Worm (Caenorhabditis elegans): ENCODE data around the gene trxr-1.

Gene trxr-1

ce11 chrIV:7023004-7023403, 11.2 kb downstream of the trxr-1 start (continued):
- TF ChIP-seq nhr-10 (tag; optimal IDR thresholded peaks at IDR 0.05), result no peak
- no peak for TF ChIP-seq zfp-2 (tag; optimal IDR thresholded peaks at IDR 0.05)
- no peak for TF ChIP-seq lin-39 (tag; optimal IDR thresholded peaks at IDR 0.05)
- no peak for TF ChIP-seq attf-4 (tag; optimal IDR thresholded peaks at IDR 0.05)
- TF ChIP-seq php-3 (GFP tag; IDR thresholded peaks at IDR 0.05), result no peak
- TF ChIP-seq vab-7 (GFP tag; IDR thresholded peaks at IDR 0.05), result no peak
- TF ChIP-seq dmd-8 (GFP tag; IDR thresholded peaks at IDR 0.05), result no peak
- TF ChIP-seq nhr-111 (GFP tag; optimal IDR thresholded peaks at IDR 0.05), result no peak
- no peak for TF ChIP-seq lin-29 (GFP tag; IDR thresholded peaks at IDR 0.05)
- no peak for TF ChIP-seq ceh-28 (tag; optimal IDR thresholded peaks at IDR 0.05)
- TF ChIP-seq unc-130 (GFP tag; optimal IDR thresholded peaks at IDR 0.05), result no peak
- TF ChIP-seq tag-97 (GFP tag; IDR thresholded peaks at IDR 0.05), result no peak
- no peak for TF ChIP-seq lin-38 (GFP tag; IDR thresholded peaks at IDR 0.05)
- no peak for TF ChIP-seq lim-7 (GFP tag; IDR thresholded peaks at IDR 0.05)
- TF ChIP-seq lin-13 (GFP tag; optimal IDR thresholded peaks at IDR 0.05), result no peak
- peak; percentile 34 for TF ChIP-seq rbr-2 (tag; optimal IDR thresholded peaks at IDR 0.05)
- peak; percentile 79 for TF ChIP-seq hlh-11 (tag; optimal IDR thresholded peaks at IDR 0.05)
- no peak for TF ChIP-seq D1046.2 (GFP tag; IDR thresholded peaks at IDR 0.05)
- no peak for TF ChIP-seq ceh-62 (tag; optimal IDR thresholded peaks at IDR 0.05)
- no peak for TF ChIP-seq saeg-2 (GFP tag; IDR thresholded peaks at IDR 0.05)
- TF ChIP-seq Y75B8A.6 (GFP tag; IDR thresholded peaks at IDR 0.05), result no peak
- no peak for TF ChIP-seq ctbp-1 (GFP tag; IDR thresholded peaks at IDR 0.05)
- TF ChIP-seq ZK546.5 (tag; optimal IDR thresholded peaks at IDR 0.05), result no peak
- no peak for TF ChIP-seq ztf-11 (tag; optimal IDR thresholded peaks at IDR 0.05)
- TF ChIP-seq madf-5 (GFP tag; IDR thresholded peaks at IDR 0.05), result no peak
- peak; percentile 14 for TF ChIP-seq mxl-3 (GFP tag; optimal IDR thresholded peaks at IDR 0.05)
- peak; percentile 57; the same call in 1 of the 2 replicates for TF ChIP-seq hmg-1.1 (GFP tag; IDR thresholded peaks at IDR 0.05)
- TF ChIP-seq ceh-82 (tag; optimal IDR thresholded peaks at IDR 0.05), result no peak
- TF ChIP-seq madf-9 (GFP tag; conservative IDR thresholded peaks at IDR 0.05), result no peak
- TF ChIP-seq arid-1 (GFP tag; conservative IDR thresholded peaks at IDR 0.05), result no peak
- no peak for TF ChIP-seq unc-39 (tag; optimal IDR thresholded peaks at IDR 0.05)
- no peak for TF ChIP-seq set-16 (GFP tag; IDR thresholded peaks at IDR 0.05)
- TF ChIP-seq snpc-4 (tag; optimal IDR thresholded peaks at IDR 0.05), result no peak
- TF ChIP-seq nhr-77 (tag; optimal IDR thresholded peaks at IDR 0.05), result no peak
- TF ChIP-seq mdt-29 (GFP tag; IDR thresholded peaks at IDR 0.05), result no peak
- TF ChIP-seq tra-1 (GFP tag; IDR thresholded peaks at IDR 0.05), result peak; percentile 42; the same call in 1 of the 2 replicates
- no peak for TF ChIP-seq skn-1 (tag; optimal IDR thresholded peaks at IDR 0.05)
- TF ChIP-seq zfp-3 (GFP tag; conservative IDR thresholded peaks at IDR 0.05), result no peak
- no peak for TF ChIP-seq pqm-1 (tag; optimal IDR thresholded peaks at IDR 0.05)
- no peak for TF ChIP-seq R02D3.7 (tag; optimal IDR thresholded peaks at IDR 0.05)
- no peak for TF ChIP-seq nhr-25 (tag; optimal IDR thresholded peaks at IDR 0.05; ENCODE audit: borderline replicate concordance, insufficient read depth)
- TF ChIP-seq nhr-28 (tag; optimal IDR thresholded peaks at IDR 0.05), result peak; percentile 45
- TF ChIP-seq lsy-2 (tag; optimal IDR thresholded peaks at IDR 0.05), result peak in 1 of 2 experiments; percentile 78
- TF ChIP-seq nhr-48 (tag; optimal IDR thresholded peaks at IDR 0.05), result no peak
- TF ChIP-seq mep-1 (tag; optimal IDR thresholded peaks at IDR 0.05), result peak; percentile 71
- no peak for TF ChIP-seq ceh-32 (tag; optimal IDR thresholded peaks at IDR 0.05; ENCODE audit: poor library complexity)
- TF ChIP-seq dmd-6 (GFP tag; IDR thresholded peaks at IDR 0.05), result peak; percentile 19; the same call in 1 of the 2 replicates
- TF ChIP-seq Y105C5A.15 (GFP tag; IDR thresholded peaks at IDR 0.05), result no peak
- TF ChIP-seq nhr-237 (tag; optimal IDR thresholded peaks at IDR 0.05), result no peak
- TF ChIP-seq F10B5.3 (tag; optimal IDR thresholded peaks at IDR 0.05), result no peak
- TF ChIP-seq T26A8.4 (GFP tag; IDR thresholded peaks at IDR 0.05), result no peak
- TF ChIP-seq nhr-11 (tag; optimal IDR thresholded peaks at IDR 0.05), result peak; percentile 39
- no peak for TF ChIP-seq daf-19 (GFP tag; conservative IDR thresholded peaks at IDR 0.05)
